Fruit fly (Drosophila melanogaster) whole organism, embryonic: Measurements from ENCODE around the gene mRpL3.

Source experiments
- Atf3 ChIP-seq: fragments of 200-800 bp; sonication (Bioruptor generic); optimal IDR thresholded peaks from 3 replicates; lab custom pipeline; 2016; ENCODE audit warnings: missing biosample characterization, missing genetic modification characterization
- B-H2 ChIP-seq: fragments of 200-800 bp; sonication (Bioruptor generic); optimal IDR thresholded peaks from 2 replicates; lab custom pipeline; 2018; ENCODE audit warnings: missing biosample characterization, mild to moderate bottlenecking, missing genetic modification characterization
- BtbVII ChIP-seq: fragments of 200-800 bp; sonication (Bioruptor generic); optimal IDR thresholded peaks from 3 replicates; lab custom pipeline; 2017; ENCODE audit warnings: missing biosample characterization, mild to moderate bottlenecking, missing genetic modification characterization
- CG10274 ChIP-seq: fragments of 200-800 bp; sonication (Bioruptor generic); optimal IDR thresholded peaks from 3 replicates; lab custom pipeline; 2017; ENCODE audit warnings: missing biosample characterization, mild to moderate bottlenecking, missing genetic modification characterization
- CG10321 ChIP-seq: fragments of 200-800 bp; sonication (Bioruptor generic); IDR thresholded peaks from 2 replicates; pipeline ENCODE4 v1.3.6; 2022; ENCODE audit warnings: missing biosample characterization, missing genetic modification characterization
- CG11093 ChIP-seq: fragments of 200-800 bp; sonication (Bioruptor generic); IDR thresholded peaks from 3 replicates; pipeline ENCODE4 v1.3.6; 2022; ENCODE audit warnings: missing biosample characterization, missing genetic modification characterization
- CG11456 ChIP-seq: fragments of 200-800 bp; sonication (Bioruptor generic); IDR thresholded peaks from 3 replicates; pipeline ENCODE4 v1.3.6; 2022; ENCODE audit warnings: missing biosample characterization, missing genetic modification characterization
- CG11723 ChIP-seq: fragments of 200-800 bp; sonication (Bioruptor generic); optimal IDR thresholded peaks from 2 replicates; lab custom pipeline; 2017; ENCODE audit warnings: missing biosample characterization, mild to moderate bottlenecking, missing genetic modification characterization
- CG12236 ChIP-seq: fragments of 200-800 bp; sonication (Bioruptor generic); optimal IDR thresholded peaks from 2 replicates; lab custom pipeline; 2016; ENCODE audit warnings: missing biosample characterization, missing genetic modification characterization
- CG1602 ChIP-seq: fragments of 200-800 bp; sonication (Bioruptor generic); optimal IDR thresholded peaks from 3 replicates; lab custom pipeline; 2016; ENCODE audit warnings: missing biosample characterization, missing genetic modification characterization
- CG1603 ChIP-seq: fragments of 200-800 bp; sonication (Bioruptor generic); optimal IDR thresholded peaks from 2 replicates; lab custom pipeline; 2019; ENCODE audit warnings: missing biosample characterization, mild to moderate bottlenecking, missing genetic modification characterization, moderate library complexity
- CG17359 ChIP-seq: fragments of 200-800 bp; sonication (Bioruptor generic); optimal IDR thresholded peaks from 3 replicates; lab custom pipeline; 2018; ENCODE audit warnings: missing biosample characterization, mild to moderate bottlenecking, missing genetic modification characterization, moderate library complexity
- CG17385 ChIP-seq: fragments of 200-800 bp; sonication (Bioruptor generic); optimal IDR thresholded peaks from 3 replicates; lab custom pipeline; 2018; ENCODE audit warnings: missing biosample characterization, mild to moderate bottlenecking, missing genetic modification characterization
- CG17568 ChIP-seq: fragments of 200-800 bp; sonication (Bioruptor generic); optimal IDR thresholded peaks from 2 replicates; lab custom pipeline; 2018; ENCODE audit warnings: missing biosample characterization, mild to moderate bottlenecking, missing genetic modification characterization, moderate library complexity
- CG17912 ChIP-seq: fragments of 200-800 bp; sonication (Bioruptor generic); optimal IDR thresholded peaks from 2 replicates; lab custom pipeline; 2018; ENCODE audit warnings: missing biosample characterization, mild to moderate bottlenecking, missing genetic modification characterization
- CG18599 ChIP-seq: fragments of 200-800 bp; sonication (Bioruptor generic); optimal IDR thresholded peaks from 3 replicates; lab custom pipeline; 2017; ENCODE audit warnings: missing biosample characterization, missing genetic modification characterization, mild to moderate bottlenecking, moderate library complexity, missing genetic modification reagents
- CG2712 ChIP-seq: fragments of 200-800 bp; optimal IDR thresholded peaks from 3 replicates; lab custom pipeline; 2019; ENCODE audit warnings: missing biosample characterization, mild to moderate bottlenecking, missing genetic modification characterization, moderate library complexity
- CG3163 ChIP-seq: fragments of 200-800 bp; sonication (Bioruptor generic); optimal IDR thresholded peaks from 3 replicates; lab custom pipeline; 2016; ENCODE audit warnings: missing biosample characterization, missing genetic modification characterization
- CG34224 ChIP-seq: fragments of 200-800 bp; sonication (Bioruptor generic); IDR thresholded peaks from 3 replicates; pipeline ENCODE4 v1.3.6; 2022; ENCODE audit warnings: missing biosample characterization, missing genetic modification characterization; ENCODE audit not compliant: partially characterized antibody
- CG9932 ChIP-seq: fragments of 200-800 bp; sonication (Bioruptor generic); IDR thresholded peaks from 2 replicates; pipeline ENCODE4 v1.3.6; 2022; ENCODE audit warnings: missing biosample characterization, missing genetic modification characterization
- Dp ChIP-seq: fragments of 200-800 bp; sonication (Bioruptor generic); optimal IDR thresholded peaks from 2 replicates; lab custom pipeline; 2018; ENCODE audit warnings: missing biosample characterization, mild to moderate bottlenecking, missing genetic modification characterization, moderate library complexity
- Elba2 ChIP-seq: fragments of 200-800 bp; sonication (Bioruptor generic); optimal IDR thresholded peaks from 3 replicates; lab custom pipeline; 2016; ENCODE audit warnings: missing biosample characterization, missing genetic modification characterization
- GATAe ChIP-seq: fragments of 200-800 bp; sonication (Bioruptor generic); conservative IDR thresholded peaks from 2 replicates; pipeline ENCODE4 v1.3.6; 2022; ENCODE audit warnings: missing biosample characterization, missing genetic modification characterization
- HmgZ ChIP-seq: fragments of 200-800 bp; sonication (Bioruptor generic); optimal IDR thresholded peaks from 2 replicates; lab custom pipeline; 2018; ENCODE audit warnings: missing biosample characterization, mild to moderate bottlenecking, missing genetic modification characterization
- Lhr ChIP-seq: fragments of 200-800 bp; sonication (Bioruptor generic); optimal IDR thresholded peaks from 3 replicates; lab custom pipeline; 2017; ENCODE audit warnings: mild to moderate bottlenecking, missing biosample characterization, missing genetic modification reagents, missing genetic modification characterization
- Mad ChIP-seq: fragments of 200-800 bp; sonication (Bioruptor generic); optimal IDR thresholded peaks from 2 replicates; lab custom pipeline; 2016; ENCODE audit warnings: missing biosample characterization, missing genetic modification characterization
- Oli ChIP-seq: fragments of 200-800 bp; sonication (Bioruptor generic); optimal IDR thresholded peaks from 2 replicates; lab custom pipeline; 2018; ENCODE audit warnings: missing biosample characterization, mild to moderate bottlenecking, missing genetic modification characterization, moderate library complexity
- Taf1 ChIP-seq: fragments of 200-800 bp; sonication (Bioruptor generic); IDR thresholded peaks from 2 replicates; pipeline ENCODE4 v1.3.6; 2022; ENCODE audit warnings: missing biosample characterization, missing genetic modification characterization
- ab ChIP-seq: fragments of 200-800 bp; sonication (Bioruptor generic); optimal IDR thresholded peaks from 2 replicates; lab custom pipeline; 2016; ENCODE audit warnings: missing biosample characterization, missing genetic modification characterization
- cg ChIP-seq: fragments of 200-800 bp; sonication (Bioruptor generic); optimal IDR thresholded peaks from 3 replicates; lab custom pipeline; 2019; ENCODE audit warnings: missing biosample characterization, mild to moderate bottlenecking, missing genetic modification characterization, moderate library complexity
- crol ChIP-seq: fragments of 200-800 bp; sonication (Bioruptor generic); IDR thresholded peaks from 2 replicates; pipeline ENCODE4 v1.3.6; 2022; ENCODE audit warnings: missing biosample characterization, missing genetic modification characterization
- crp ChIP-seq, 2 experiments: fragments of 200-800 bp; sonication (Bioruptor generic); optimal IDR thresholded peaks; 2 replicates in 1 of 2; 3 replicates in 1 of 2; lab custom pipeline; 2017; ENCODE audit warnings: missing biosample characterization in 2 of 2, missing genetic modification characterization in 2 of 2, mild to moderate bottlenecking in 1 of 2, moderate library complexity in 1 of 2
- cwo ChIP-seq: fragments of 200-800 bp; sonication (Bioruptor generic); optimal IDR thresholded peaks from 3 replicates; lab custom pipeline; 2017; ENCODE audit warnings: missing biosample characterization, missing genetic modification characterization, mild to moderate bottlenecking, moderate library complexity, missing genetic modification reagents
- hb ChIP-seq: fragments of 200-800 bp; sonication (Bioruptor generic); IDR thresholded peaks from 3 replicates; pipeline ENCODE4 v1.3.6; 2022; ENCODE audit warnings: missing biosample characterization, missing genetic modification characterization; ENCODE audit not compliant: partially characterized antibody
- hth ChIP-seq: fragments of >200 bp; optimal IDR thresholded peaks from 2 replicates; lab custom pipeline; 2017; ENCODE audit warnings: inconsistent platforms
- klu ChIP-seq: fragments of 200-800 bp; sonication (Bioruptor generic); IDR thresholded peaks from 2 replicates; pipeline ENCODE4 v1.3.6; 2022; ENCODE audit warnings: missing biosample characterization, missing genetic modification characterization
- mirr ChIP-seq: fragments of 200-800 bp; sonication (Bioruptor generic); optimal IDR thresholded peaks from 3 replicates; lab custom pipeline; 2018; ENCODE audit warnings: missing biosample characterization, mild to moderate bottlenecking, missing genetic modification characterization
- nmo ChIP-seq: fragments of 200-800 bp; sonication (Bioruptor generic); optimal IDR thresholded peaks from 2 replicates; lab custom pipeline; 2018; ENCODE audit warnings: missing biosample characterization, mild to moderate bottlenecking, missing genetic modification characterization, moderate library complexity
- pb ChIP-seq: fragments of 200-800 bp; sonication (Bioruptor generic); optimal IDR thresholded peaks from 3 replicates; lab custom pipeline; 2016; ENCODE audit warnings: missing biosample characterization, missing genetic modification characterization
- pros ChIP-seq: fragments of 200-800 bp; sonication (Bioruptor generic); optimal IDR thresholded peaks from 3 replicates; lab custom pipeline; 2019; ENCODE audit warnings: missing biosample characterization, mild to moderate bottlenecking, missing genetic modification characterization, moderate library complexity
- rib ChIP-seq: fragments of 200-800 bp; sonication (Bioruptor generic); IDR thresholded peaks from 2 replicates; pipeline ENCODE4 v1.3.6; 2022; ENCODE audit warnings: missing biosample characterization, missing genetic modification characterization
- sd ChIP-seq: fragments of 200-800 bp; sonication (Bioruptor generic); optimal IDR thresholded peaks from 3 replicates; lab custom pipeline; 2018; ENCODE audit warnings: missing biosample characterization, mild to moderate bottlenecking, missing genetic modification characterization, moderate library complexity
- sim ChIP-seq: fragments of 200-800 bp; sonication (Bioruptor generic); IDR thresholded peaks from 2 replicates; pipeline ENCODE4 v1.3.6; 2022; ENCODE audit warnings: missing biosample characterization, missing genetic modification characterization
- slou ChIP-seq: fragments of 200-800 bp; sonication (Bioruptor generic); optimal IDR thresholded peaks from 3 replicates; lab custom pipeline; 2016; ENCODE audit warnings: missing biosample characterization, missing genetic modification characterization
- tll ChIP-seq, 2 experiments: fragments of 200-800 bp in 1 of 2; fragments of >200 bp in 1 of 2; sonication (Bioruptor generic) in 1 of 2; optimal IDR thresholded peaks; 2 replicates each; lab custom pipeline; 2017 to 2019; ENCODE audit warnings: missing biosample characterization in 2 of 2, missing genetic modification characterization in 2 of 2, mild to moderate bottlenecking in 1 of 2, moderate library complexity in 1 of 2
- toy ChIP-seq: fragments of 200-800 bp; sonication (Bioruptor generic); IDR thresholded peaks from 2 replicates; pipeline ENCODE4 v1.3.6; 2022; ENCODE audit warnings: missing biosample characterization, missing genetic modification characterization
- trem ChIP-seq: fragments of 200-800 bp; optimal IDR thresholded peaks from 3 replicates; lab custom pipeline; 2019; ENCODE audit warnings: missing biosample characterization, mild to moderate bottlenecking, missing genetic modification characterization, moderate library complexity
- zfh1 ChIP-seq: fragments of 200-800 bp; sonication (Bioruptor generic); IDR thresholded peaks from 3 replicates; pipeline ENCODE4 v1.3.6; 2022; ENCODE audit warnings: missing biosample characterization, missing genetic modification characterization
- zfh2 ChIP-seq: fragments of 200-800 bp; sonication (Bioruptor generic); optimal IDR thresholded peaks from 2 replicates; lab custom pipeline; 2016; ENCODE audit warnings: missing biosample characterization, missing genetic modification characterization

The mRpL3 gene

dm6 chrX:15811666-15812614 lies 50.9 kb downstream of the mRpL3 start (continued):
- TF ChIP-seq hth (lab: Kevin White, UChicago) = no peak
- no peak for TF ChIP-seq pb (GFP tag; lab: Kevin White, UChicago)
- TF ChIP-seq CG17359 (tag; lab: Kevin White, UChicago) = no peak
- TF ChIP-seq cg (GFP tag; lab: Kevin White, UChicago) = peak; percentile 99
- no peak for TF ChIP-seq klu (GFP tag; lab: Robert Waterston, UW)
- TF ChIP-seq tll (GFP tag; optimal IDR thresholded peaks at IDR 0.05; lab: Kevin White, UChicago) = no peak
- no peak for TF ChIP-seq slou (GFP tag; lab: Kevin White, UChicago)
- TF ChIP-seq CG3163 (GFP tag; lab: Kevin White, UChicago) = peak; percentile 67
- TF ChIP-seq cwo (GFP tag; lab: Kevin White, UChicago) = no peak
- TF ChIP-seq mirr (GFP tag; lab: Kevin White, UChicago) = peak; percentile 44
- TF ChIP-seq CG18599 (GFP tag; lab: Kevin White, UChicago) = peak; percentile 10
- no peak for TF ChIP-seq hb (GFP tag; lab: Robert Waterston, UW)
- TF ChIP-seq CG34224 (GFP tag; lab: Robert Waterston, UW) = peak; percentile 65
- TF ChIP-seq Atf3 = no peak
- no peak; the same call in 1 of the 2 replicates for TF ChIP-seq GATAe (GFP tag; lab: Robert Waterston, UW)
- peak; percentile 12 for TF ChIP-seq B-H2 (GFP tag; lab: Kevin White, UChicago)
- TF ChIP-seq Mad (GFP tag; lab: Kevin White, UChicago) = no peak
- no peak for TF ChIP-seq CG17912 (GFP tag; lab: Kevin White, UChicago)
- no peak for TF ChIP-seq Dp
- TF ChIP-seq CG10274 (GFP tag; lab: Kevin White, UChicago) = no peak
- TF ChIP-seq HmgZ (tag; lab: Kevin White, UChicago) = no peak
- no peak for TF ChIP-seq zfh1 (GFP tag; lab: Robert Waterston, UW)
- TF ChIP-seq CG1603 (tag; lab: Kevin White, UChicago) = no peak
- TF ChIP-seq CG11456 = no peak
- TF ChIP-seq CG10321 = no peak
- TF ChIP-seq CG12236 (GFP tag; lab: Kevin White, UChicago) = no peak
- TF ChIP-seq crp (GFP tag; optimal IDR thresholded peaks at IDR 0.05; lab: Kevin White, UChicago) = no peak
- TF ChIP-seq CG17385 (GFP tag; lab: Kevin White, UChicago) = peak; percentile 70
- peak; percentile 66 for TF ChIP-seq pros
- TF ChIP-seq nmo (GFP tag; lab: Kevin White, UChicago) = no peak
- TF ChIP-seq Lhr (GFP tag; lab: Kevin White, UChicago) = no peak
- no peak for TF ChIP-seq Oli (tag; lab: Kevin White, UChicago)
- peak; percentile 82 for TF ChIP-seq rib (GFP tag; lab: Robert Waterston, UW)
- no peak for TF ChIP-seq zfh2 (GFP tag; lab: Kevin White, UChicago)
- no peak for TF ChIP-seq CG1602 (GFP tag; lab: Kevin White, UChicago)
- TF ChIP-seq Elba2 (GFP tag; lab: Kevin White, UChicago) = no peak
- TF ChIP-seq CG11723 (GFP tag; lab: Kevin White, UChicago) = no peak
- TF ChIP-seq Taf1 (GFP tag; lab: Robert Waterston, UW) = no peak
- no peak for TF ChIP-seq trem
- no peak for TF ChIP-seq sim (GFP tag; lab: Robert Waterston, UW)
- TF ChIP-seq ab (GFP tag; lab: Kevin White, UChicago) = no peak
- TF ChIP-seq sd (tag; lab: Kevin White, UChicago) = peak; percentile 79
- TF ChIP-seq BtbVII (GFP tag; lab: Kevin White, UChicago) = no peak
- peak; percentile 34; the same call in 1 of the 2 replicates for TF ChIP-seq CG9932 (GFP tag; lab: Robert Waterston, UW)
- TF ChIP-seq CG11093 (GFP tag; lab: Robert Waterston, UW) = no peak
- peak; percentile 88 for TF ChIP-seq crol (GFP tag; lab: Robert Waterston, UW)
- TF ChIP-seq CG17568 (GFP tag; lab: Kevin White, UChicago) = no peak
- TF ChIP-seq CG2712 (tag; lab: Kevin White, UChicago) = no peak
- no peak for TF ChIP-seq toy (GFP tag; lab: Robert Waterston, UW)
